Worm (Caenorhabditis elegans) whole organism, young adult: ENCODE results near the gene acs-14.

Experiments used
- D2030.7 ChIP-seq: fragments of 200-800 bp; sonication (Bioruptor generic); IDR thresholded peaks from 2 replicates; pipeline ENCODE4 v1.3.6; 2022; ENCODE audit warnings: missing genetic modification reagents, missing genetic modification characterization, missing compliant biosample characterization
- F22D6.2 ChIP-seq: sonication (generic microtip); optimal IDR thresholded peaks from 2 replicates; lab custom pipeline; 2016; ENCODE audit warnings: mild to moderate bottlenecking, missing genetic modification characterization, missing compliant biosample characterization
- F39B2.1 ChIP-seq: fragments of 200-800 bp; sonication (Bioruptor generic); IDR thresholded peaks from 2 replicates; pipeline ENCODE4 v1.3.6; 2022; ENCODE audit warnings: missing genetic modification reagents, missing genetic modification characterization, missing compliant biosample characterization
- F57C9.4 ChIP-seq: sonication (generic microtip); optimal IDR thresholded peaks from 2 replicates; lab custom pipeline; 2017; ENCODE audit warnings: mild to moderate bottlenecking, missing genetic modification characterization, missing compliant biosample characterization
- ceh-58 ChIP-seq: fragments of 200-800 bp; sonication (Bioruptor generic); IDR thresholded peaks from 2 replicates; pipeline ENCODE4 v1.3.6; 2022; ENCODE audit warnings: missing genetic modification characterization, missing compliant biosample characterization
- ceh-91 ChIP-seq: fragments of 200-800 bp; sonication (Bioruptor generic); IDR thresholded peaks from 2 replicates; pipeline ENCODE4 v1.3.6; 2022; ENCODE audit warnings: missing genetic modification reagents, missing genetic modification characterization, missing compliant biosample characterization
- efl-1 ChIP-seq: fragments of 150-350 bp; optimal IDR thresholded peaks from 2 replicates; lab custom pipeline; 2014; ENCODE audit warnings: missing biosample characterization, missing genetic modification reagents, missing genetic modification characterization
- egl-44 ChIP-seq: fragments of 200-800 bp; sonication (Bioruptor generic); IDR thresholded peaks from 2 replicates; pipeline ENCODE4 v1.3.6; 2022; ENCODE audit warnings: missing genetic modification reagents, missing genetic modification characterization, missing compliant biosample characterization
- hmg-1.2 ChIP-seq: fragments of 200-800 bp; sonication (Bioruptor generic); IDR thresholded peaks from 2 replicates; pipeline ENCODE4 v1.3.6; 2022; ENCODE audit warnings: missing genetic modification reagents, missing genetic modification characterization, missing compliant biosample characterization
- hmg-20 ChIP-seq: fragments of 200-800 bp; sonication (Bioruptor generic); IDR thresholded peaks from 2 replicates; pipeline ENCODE4 v1.3.6; 2022; ENCODE audit warnings: missing genetic modification reagents, missing genetic modification characterization, missing compliant biosample characterization
- mel-28 ChIP-seq: sonication (generic microtip); optimal IDR thresholded peaks from 2 replicates; lab custom pipeline; 2016; ENCODE audit warnings: borderline replicate concordance, mild to moderate bottlenecking, missing genetic modification characterization, missing compliant biosample characterization
- pbrm-1 ChIP-seq: fragments of 200-800 bp; sonication (Bioruptor generic); IDR thresholded peaks from 2 replicates; pipeline ENCODE4 v1.3.6; 2022; ENCODE audit warnings: missing genetic modification reagents, missing genetic modification characterization, missing compliant biosample characterization
- snpc-3.4 ChIP-seq: sonication (generic microtip); optimal IDR thresholded peaks from 2 replicates; lab custom pipeline; 2017; ENCODE audit warnings: missing genetic modification characterization, mild to moderate bottlenecking, missing compliant biosample characterization, antibody characterized with exemption, moderate library complexity, missing genotype, missing genetic modification reagents
- tlf-1 ChIP-seq: fragments of 200-800 bp; sonication (Bioruptor generic); optimal IDR thresholded peaks from 2 replicates; lab custom pipeline; 2018; ENCODE audit warnings: mild to moderate bottlenecking, missing genetic modification characterization, missing compliant biosample characterization

Gene acs-14

DNA sequence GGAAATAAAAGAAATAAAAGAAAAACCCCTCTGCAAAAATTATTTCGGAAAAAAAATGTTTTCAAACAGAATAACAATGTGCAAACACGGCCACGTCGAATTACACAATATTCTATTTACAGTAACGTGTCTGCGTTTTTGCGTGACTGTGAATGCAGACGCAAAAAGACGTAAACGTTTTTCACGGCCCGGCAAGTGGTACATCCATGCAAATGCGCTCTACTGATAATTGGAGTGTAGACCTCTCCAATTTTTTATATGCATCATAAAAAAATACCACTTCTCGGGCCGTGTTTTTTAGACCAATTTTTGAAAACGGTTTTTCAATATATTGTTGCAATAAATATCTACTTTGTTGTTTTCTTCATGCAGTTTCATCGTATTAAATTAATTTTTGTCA, 41.5 kb downstream of the acs-14 start, which contains the start of gene nstp-10 (continued):
- TF ChIP-seq F39B2.1 (peak; percentile 25; the same call in 1 of the 2 replicates), F22D6.2 (tag; lab: Kevin White, UChicago) (no peak)

DNA sequence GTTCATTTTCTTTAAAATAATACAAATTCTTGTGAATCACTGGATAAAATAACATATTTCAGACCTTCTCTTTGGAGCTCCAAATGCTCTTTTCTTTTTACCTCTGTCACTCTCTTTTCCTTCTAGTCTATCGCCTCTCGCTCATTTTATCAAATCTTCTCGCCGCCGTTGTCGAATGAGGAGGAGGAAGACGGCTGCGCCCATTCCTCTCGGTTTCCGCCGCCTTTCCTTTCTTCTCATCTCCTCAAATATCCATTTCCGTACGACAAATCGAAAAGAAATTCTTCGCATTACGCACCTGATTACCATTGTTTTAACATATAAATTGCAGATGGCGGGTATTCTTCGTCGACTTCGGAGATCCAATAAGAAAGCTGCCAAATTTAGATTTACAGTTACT, 42.4 kb downstream of the acs-14 start, which contains the start of gene ehbp-1:
TSS of gene ehbp-1 (plus strand) at position 332 of the 400 bp plus-strand sequence.
- TF ChIP-seq hmg-20 (GFP tag; lab: Robert Waterston, UW), result no peak
- TF ChIP-seq pbrm-1 (GFP tag; lab: Robert Waterston, UW), result 0 out of 2 replicates have a peak, but pooled peaks have one; percentile 27
- TF ChIP-seq tlf-1 (GFP tag; lab: Kevin White, UChicago), result no peak
- 0 out of 2 replicates have a peak, but pooled peaks have one; percentile 6 for TF ChIP-seq hmg-1.2 (GFP tag; lab: Robert Waterston, UW)
- no peak for TF ChIP-seq snpc-3.4 (tag; lab: Kevin White, UChicago)

DNA sequence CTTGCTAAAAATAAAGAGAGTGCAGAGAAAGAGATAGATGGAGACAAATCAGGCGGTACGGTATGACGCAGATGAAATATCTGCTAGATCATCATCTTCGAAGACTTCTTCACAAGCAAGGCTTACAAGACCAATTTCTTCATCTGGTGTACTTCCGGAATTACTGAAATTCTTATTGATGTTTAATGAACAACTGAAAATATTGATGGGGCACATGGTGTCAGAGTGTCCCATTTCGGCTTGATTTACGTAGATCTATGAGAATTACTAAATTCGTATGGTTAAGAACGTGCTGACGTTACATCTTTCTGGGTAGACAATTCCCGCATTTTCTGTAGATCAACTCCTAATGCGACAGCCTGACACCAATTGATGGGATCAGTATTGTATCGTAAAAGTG, 48.7 kb downstream of the acs-14 start:
- TF ChIP-seq snpc-3.4 (tag; lab: Kevin White, UChicago), result no peak
- no peak for TF ChIP-seq ceh-58 (GFP tag; lab: Robert Waterston, UW)
- no peak for TF ChIP-seq egl-44 (GFP tag; lab: Robert Waterston, UW)
- no peak for TF ChIP-seq F39B2.1
- no peak for TF ChIP-seq F57C9.4
- TF ChIP-seq ceh-91, result no peak
- TF ChIP-seq mel-28, result no peak
- TF ChIP-seq D2030.7, result no peak
- no peak for TF ChIP-seq efl-1 (GFP tag; lab: Kevin White, UChicago)
